Worm (Caenorhabditis elegans): Measurements from ENCODE around the gene B0454.26.

The B0454.26 gene

ce11 chrII:3076915-3077314 is 38.6 kb upstream of the B0454.26 start, which contains the start of gene Y25C1A.8 (continued):
- TF ChIP-seq unc-86 (tag; optimal IDR thresholded peaks at IDR 0.05) (peak; percentile 15), hlh-15 (tag; optimal IDR thresholded peaks at IDR 0.05) (no peak), hlh-6 (tag; optimal IDR thresholded peaks at IDR 0.05) (no peak), T23F11.4 (GFP tag; optimal IDR thresholded peaks at IDR 0.05) (peak; percentile 41), syd-9 (tag; optimal IDR thresholded peaks at IDR 0.05) (no peak), fax-1 (tag; optimal IDR thresholded peaks at IDR 0.05) (no peak), elt-2 (tag; optimal IDR thresholded peaks at IDR 0.05) (peak; percentile 69), ceh-19 (GFP tag; optimal IDR thresholded peaks at IDR 0.05) (peak; percentile 42), dve-1 (tag; optimal IDR thresholded peaks at IDR 0.05) (no peak), sox-4 (tag; optimal IDR thresholded peaks at IDR 0.05) (peak; percentile 53), C38D4.7 (GFP tag; optimal IDR thresholded peaks at IDR 0.05) (peak; percentile 20), sox-2 (GFP tag; IDR thresholded peaks at IDR 0.05) (no peak), unc-55 (GFP tag; optimal IDR thresholded peaks at IDR 0.05) (peak; percentile 71), gmeb-2 (tag; optimal IDR thresholded peaks at IDR 0.05) (no peak), hlh-8 (tag; optimal IDR thresholded peaks at IDR 0.05) (no peak), pat-9 (tag; optimal IDR thresholded peaks at IDR 0.05) (no peak), eyg-1 (tag; optimal IDR thresholded peaks at IDR 0.05) (no peak), tbx-2 (tag; optimal IDR thresholded peaks at IDR 0.05) (peak; percentile 63), odd-2 (tag; optimal IDR thresholded peaks at IDR 0.05) (no peak), ceh-24 (tag; optimal IDR thresholded peaks at IDR 0.05) (no peak), madf-2 (tag; optimal IDR thresholded peaks at IDR 0.05) (no peak), che-1 (tag; optimal IDR thresholded peaks at IDR 0.05) (peak; percentile 15), mec-3 (tag; optimal IDR thresholded peaks at IDR 0.05; ENCODE audit: borderline replicate concordance) (no peak), ama-1 (optimal IDR thresholded peaks at IDR 0.05) (no peak), pha-4 (tag; optimal IDR thresholded peaks at IDR 0.05) (no peak), ceh-18 (tag; optimal IDR thresholded peaks at IDR 0.05) (peak; percentile 49), ets-4 (tag; optimal IDR thresholded peaks at IDR 0.05) (no peak), dmd-4 (tag; optimal IDR thresholded peaks at IDR 0.05; ENCODE audit: borderline replicate concordance) (no peak), pros-1 (tag; optimal IDR thresholded peaks at IDR 0.05) (no peak), ceh-14 (tag; optimal IDR thresholded peaks at IDR 0.05) (peak; percentile 38), pha-2 (tag; optimal IDR thresholded peaks at IDR 0.05) (peak; percentile 26), ceh-22 (tag; optimal IDR thresholded peaks at IDR 0.05) (no peak), npax-4 (tag; optimal IDR thresholded peaks at IDR 0.05) (no peak), pag-3 (tag; optimal IDR thresholded peaks at IDR 0.05; ENCODE audit: borderline replicate concordance) (no peak), ceh-48 (tag; optimal IDR thresholded peaks at IDR 0.05) (no peak), unc-42 (tag; optimal IDR thresholded peaks at IDR 0.05) (peak; percentile 80), ceh-31 (tag; optimal IDR thresholded peaks at IDR 0.05) (peak; percentile 79), K09A11.1 (tag; optimal IDR thresholded peaks at IDR 0.05; ENCODE audit: insufficient read depth) (no peak), ref-2 (tag; optimal IDR thresholded peaks at IDR 0.05) (no peak), hlh-30 (tag; optimal IDR thresholded peaks at IDR 0.05; ENCODE audit: insufficient read depth) (peak; percentile 82), ceh-6 (GFP tag; optimal IDR thresholded peaks at IDR 0.05) (peak; percentile 38), ceh-2 (tag; optimal IDR thresholded peaks at IDR 0.05) (peak; percentile 34), ceh-34 (tag; optimal IDR thresholded peaks at IDR 0.05) (peak; percentile 93), lim-6 (tag; optimal IDR thresholded peaks at IDR 0.05) (no peak), pax-1 (tag; optimal IDR thresholded peaks at IDR 0.05) (no peak), tbx-7 (tag; optimal IDR thresholded peaks at IDR 0.05) (no peak), fkh-6 (tag; optimal IDR thresholded peaks at IDR 0.05) (no peak), rnt-1 (tag; optimal IDR thresholded peaks at IDR 0.05) (peak; percentile 59), fkh-10 (GFP tag; optimal IDR thresholded peaks at IDR 0.05) (no peak), K02D7.2 (tag; optimal IDR thresholded peaks at IDR 0.05) (no peak), ttx-3 (tag; optimal IDR thresholded peaks at IDR 0.05) (no peak), nhr-11 (tag; optimal IDR thresholded peaks at IDR 0.05) (no peak)
